Fruit fly (Drosophila melanogaster) whole organism, pupa: ENCODE measurements around the gene Gr98c.

Source experiments
- CG10348 ChIP-seq: fragments of 200-800 bp; sonication (Bioruptor generic); IDR thresholded peaks from 2 replicates; pipeline ENCODE4 v1.3.6; 2022; ENCODE audit warnings: missing biosample characterization, missing genetic modification characterization
- CG14655 ChIP-seq: fragments of 200-800 bp; sonication (Bioruptor generic); optimal IDR thresholded peaks from 3 replicates; lab custom pipeline; 2017; ENCODE audit warnings: mild to moderate bottlenecking, missing biosample characterization, missing genetic modification reagents, missing genetic modification characterization
- CG17806 ChIP-seq: fragments of 200-800 bp; sonication (Bioruptor generic); optimal IDR thresholded peaks from 2 replicates; lab custom pipeline; 2018; ENCODE audit warnings: missing biosample characterization, mild to moderate bottlenecking, missing genetic modification characterization, moderate library complexity
- CG8301 ChIP-seq: fragments of 200-800 bp; sonication (Bioruptor generic); optimal IDR thresholded peaks from 2 replicates; lab custom pipeline; 2018; ENCODE audit warnings: missing biosample characterization, mild to moderate bottlenecking, missing genetic modification characterization
- Ets98B ChIP-seq: fragments of 200-800 bp; sonication (Bioruptor generic); IDR thresholded peaks from 2 replicates; pipeline ENCODE4 v1.3.6; 2022; ENCODE audit warnings: missing biosample characterization, missing genetic modification characterization
- fd96Ca ChIP-seq: fragments of 200-800 bp; sonication (Bioruptor generic); IDR thresholded peaks from 3 replicates; pipeline ENCODE4 v1.3.6; 2022; ENCODE audit warnings: missing biosample characterization, missing genetic modification characterization

- TF ChIP-seq CG10348 (GFP tag; lab: Robert Waterston, UW) = no peak
- no peak for TF ChIP-seq CG8301 (tag; lab: Kevin White, UChicago)
- no peak for TF ChIP-seq CG17806 (tag; lab: Kevin White, UChicago)
- no peak for TF ChIP-seq fd96Ca (GFP tag; lab: Robert Waterston, UW)
- no peak for TF ChIP-seq Ets98B (GFP tag; lab: Robert Waterston, UW)
- TF ChIP-seq CG14655 (GFP tag; lab: Kevin White, UChicago) = no peak
Observed at dm6 chr3R:27556466-27556865, 12.2 kb downstream of the Gr98c start.
